Fruit fly (Drosophila melanogaster) whole organism, embryonic: ENCODE measurements around the gene CG14253.

Source experiments
- Abd-B ChIP-seq: fragments of 200-800 bp; sonication (Bioruptor generic); optimal IDR thresholded peaks from 2 replicates; lab custom pipeline; 2018; ENCODE audit warnings: missing biosample characterization, mild to moderate bottlenecking, missing genetic modification characterization, moderate library complexity
- C15 ChIP-seq: fragments of 200-800 bp; sonication (Bioruptor generic); IDR thresholded peaks from 3 replicates; pipeline ENCODE4 v1.3.6; 2022; ENCODE audit warnings: missing biosample characterization, missing genetic modification characterization
- CG10366 ChIP-seq: fragments of 200-800 bp; sonication (Bioruptor generic); IDR thresholded peaks from 2 replicates; pipeline ENCODE4 v1.3.6; 2022; ENCODE audit warnings: missing biosample characterization, missing genetic modification characterization
- CG11398 ChIP-seq: fragments of 200-800 bp; sonication (Bioruptor generic); optimal IDR thresholded peaks from 2 replicates; lab custom pipeline; 2016; ENCODE audit warnings: missing biosample characterization, missing genetic modification characterization
- CG12071 ChIP-seq: fragments of 200-800 bp; sonication (Bioruptor generic); optimal IDR thresholded peaks from 3 replicates; lab custom pipeline; 2018; ENCODE audit warnings: missing biosample characterization, mild to moderate bottlenecking, missing genetic modification characterization
- CG12299 ChIP-seq: fragments of 200-800 bp; sonication (Bioruptor generic); optimal IDR thresholded peaks from 2 replicates; lab custom pipeline; 2018; ENCODE audit warnings: missing biosample characterization, mild to moderate bottlenecking, missing genetic modification characterization
- CG13296 ChIP-seq: fragments of 200-800 bp; sonication (Bioruptor generic); optimal IDR thresholded peaks from 3 replicates; lab custom pipeline; 2018; ENCODE audit warnings: missing biosample characterization, mild to moderate bottlenecking, missing genetic modification characterization
- CG13424 ChIP-seq: fragments of 200-800 bp; sonication (Bioruptor generic); optimal IDR thresholded peaks from 2 replicates; lab custom pipeline; 2019; ENCODE audit warnings: missing biosample characterization, mild to moderate bottlenecking, missing genetic modification characterization, moderate library complexity
- CG14710 ChIP-seq: fragments of 200-800 bp; sonication (Bioruptor generic); optimal IDR thresholded peaks from 3 replicates; lab custom pipeline; 2019; ENCODE audit warnings: missing biosample characterization, mild to moderate bottlenecking, missing genetic modification characterization, moderate library complexity
- CG15011 ChIP-seq: fragments of 200-800 bp; sonication (Bioruptor generic); optimal IDR thresholded peaks from 3 replicates; lab custom pipeline; 2018; ENCODE audit warnings: missing biosample characterization, mild to moderate bottlenecking, missing genetic modification characterization
- CG18262 ChIP-seq: fragments of 200-800 bp; optimal IDR thresholded peaks from 3 replicates; lab custom pipeline; 2019; ENCODE audit warnings: missing biosample characterization, mild to moderate bottlenecking, missing genetic modification characterization, moderate library complexity
- CG2120 ChIP-seq: fragments of 200-800 bp; sonication (Bioruptor generic); optimal IDR thresholded peaks from 3 replicates; lab custom pipeline; 2016; ENCODE audit warnings: missing biosample characterization, missing genetic modification characterization
- CG2678 ChIP-seq: fragments of 200-800 bp; sonication (Bioruptor generic); optimal IDR thresholded peaks from 3 replicates; lab custom pipeline; 2019; ENCODE audit warnings: missing biosample characterization, mild to moderate bottlenecking, missing genetic modification characterization, moderate library complexity
- CG4707 ChIP-seq: fragments of 200-800 bp; sonication (Bioruptor generic); optimal IDR thresholded peaks from 2 replicates; lab custom pipeline; 2018; ENCODE audit warnings: missing biosample characterization, mild to moderate bottlenecking, missing genetic modification characterization, moderate library complexity
- CG6813 ChIP-seq: fragments of 200-800 bp; sonication (Bioruptor generic); optimal IDR thresholded peaks from 2 replicates; lab custom pipeline; 2017; ENCODE audit warnings: missing biosample characterization, missing genetic modification characterization, mild to moderate bottlenecking, moderate library complexity, missing genetic modification reagents
- CG7357 ChIP-seq: fragments of 200-800 bp; sonication (Bioruptor generic); IDR thresholded peaks from 3 replicates; pipeline ENCODE4 v1.3.6; 2022; ENCODE audit warnings: missing biosample characterization, missing genetic modification characterization
- CG7372 ChIP-seq: fragments of 200-800 bp; sonication (Bioruptor generic); IDR thresholded peaks from 2 replicates; pipeline ENCODE4 v1.3.6; 2022; ENCODE audit warnings: missing biosample characterization, missing genetic modification characterization
- CG7745 ChIP-seq: fragments of 200-800 bp; sonication (Bioruptor generic); optimal IDR thresholded peaks from 2 replicates; lab custom pipeline; 2018; ENCODE audit warnings: missing biosample characterization, mild to moderate bottlenecking, missing genetic modification characterization, moderate library complexity
- CG7839 ChIP-seq: fragments of 200-800 bp; sonication (Bioruptor generic); optimal IDR thresholded peaks from 3 replicates; lab custom pipeline; 2018; ENCODE audit warnings: missing biosample characterization, mild to moderate bottlenecking, missing genetic modification characterization, moderate library complexity
- CrebB ChIP-seq: fragments of 200-800 bp; sonication (Bioruptor generic); optimal IDR thresholded peaks from 3 replicates; lab custom pipeline; 2018; ENCODE audit warnings: missing biosample characterization, mild to moderate bottlenecking, missing genetic modification characterization
- HLH4C ChIP-seq: fragments of 200-800 bp; sonication (Bioruptor generic); IDR thresholded peaks from 3 replicates; pipeline ENCODE4 v1.3.6; 2022; ENCODE audit warnings: missing biosample characterization, missing genetic modification characterization; ENCODE audit not compliant: partially characterized antibody
- Med ChIP-seq: fragments of 200-800 bp; sonication (Bioruptor generic); peaks from one replicate; lab custom pipeline; 2016; ENCODE audit warnings: missing biosample characterization, missing genetic modification characterization, mild to moderate bottlenecking, inconsistent platforms, moderate library complexity
- Myb ChIP-seq: fragments of 200-800 bp; sonication (Bioruptor generic); optimal IDR thresholded peaks from 2 replicates; lab custom pipeline; 2016; ENCODE audit warnings: missing biosample characterization, missing genetic modification characterization
- NK7.1 ChIP-seq: fragments of 200-800 bp; sonication (Bioruptor generic); optimal IDR thresholded peaks from 3 replicates; lab custom pipeline; 2016; ENCODE audit warnings: missing biosample characterization, missing genetic modification characterization
- Nf-YB ChIP-seq: fragments of 200-800 bp; sonication (Bioruptor generic); optimal IDR thresholded peaks from 3 replicates; lab custom pipeline; 2019; ENCODE audit warnings: missing biosample characterization, mild to moderate bottlenecking, missing genetic modification characterization, moderate library complexity
- Oaz ChIP-seq: fragments of 200-800 bp; sonication (Bioruptor generic); IDR thresholded peaks from 2 replicates; pipeline ENCODE4 v1.3.6; 2022; ENCODE audit warnings: missing biosample characterization, missing genetic modification characterization
- PHDP ChIP-seq: fragments of 200-800 bp; sonication (Bioruptor generic); optimal IDR thresholded peaks from 3 replicates; lab custom pipeline; 2018; ENCODE audit warnings: missing biosample characterization, mild to moderate bottlenecking, missing genetic modification characterization, moderate library complexity
- Sin3A ChIP-seq: fragments of >200 bp; optimal IDR thresholded peaks from 2 replicates; lab custom pipeline; 2018
- Ssrp ChIP-seq: fragments of 200-800 bp; sonication (Bioruptor generic); optimal IDR thresholded peaks from 2 replicates; lab custom pipeline; 2018; ENCODE audit warnings: missing biosample characterization, mild to moderate bottlenecking, missing genetic modification characterization, moderate library complexity
- Xbp1 ChIP-seq: fragments of 200-800 bp; sonication (Bioruptor generic); optimal IDR thresholded peaks from 3 replicates; lab custom pipeline; 2016; ENCODE audit warnings: missing biosample characterization, mild to moderate bottlenecking, missing genetic modification characterization
- br ChIP-seq: fragments of >200 bp; optimal IDR thresholded peaks from 2 replicates; lab custom pipeline; 2017
- corto ChIP-seq: fragments of 200-800 bp; sonication (Bioruptor generic); optimal IDR thresholded peaks from 2 replicates; lab custom pipeline; 2016; ENCODE audit warnings: missing biosample characterization, mild to moderate bottlenecking, missing genetic modification characterization, moderate library complexity
- dysf ChIP-seq: fragments of 200-800 bp; sonication (Bioruptor generic); IDR thresholded peaks from 3 replicates; pipeline ENCODE4 v1.3.6; 2022; ENCODE audit warnings: missing biosample characterization, missing genetic modification characterization
- ems ChIP-seq: fragments of 200-800 bp; sonication (Bioruptor generic); optimal IDR thresholded peaks from 3 replicates; lab custom pipeline; 2016; ENCODE audit warnings: missing biosample characterization, missing genetic modification characterization
- ewg ChIP-seq: fragments of 200-800 bp; sonication (Bioruptor generic); optimal IDR thresholded peaks from 3 replicates; lab custom pipeline; 2017; ENCODE audit warnings: mild to moderate bottlenecking, missing biosample characterization, missing genetic modification reagents, missing genetic modification characterization
- grau ChIP-seq: fragments of 200-800 bp; optimal IDR thresholded peaks from 3 replicates; lab custom pipeline; 2019; ENCODE audit warnings: missing biosample characterization, mild to moderate bottlenecking, missing genetic modification characterization, moderate library complexity
- her ChIP-seq: fragments of 200-800 bp; sonication (Bioruptor generic); optimal IDR thresholded peaks from 2 replicates; lab custom pipeline; 2016; ENCODE audit warnings: missing biosample characterization, missing genetic modification characterization
- lab ChIP-seq: fragments of 200-800 bp; sonication (Bioruptor generic); optimal IDR thresholded peaks from 3 replicates; lab custom pipeline; 2017; ENCODE audit warnings: missing biosample characterization, missing genetic modification characterization, mild to moderate bottlenecking, moderate library complexity, missing genetic modification reagents
- lbe ChIP-seq: fragments of 200-800 bp; sonication (Bioruptor generic); optimal IDR thresholded peaks from 2 replicates; lab custom pipeline; 2016; ENCODE audit warnings: missing biosample characterization, mild to moderate bottlenecking, missing genetic modification characterization
- lmd ChIP-seq: fragments of 200-800 bp; sonication (Bioruptor generic); IDR thresholded peaks from 2 replicates; pipeline ENCODE4 v1.3.6; 2022; ENCODE audit warnings: missing biosample characterization, missing genetic modification characterization
- mam ChIP-seq: fragments of 200-800 bp; sonication (Bioruptor generic); optimal IDR thresholded peaks from 3 replicates; lab custom pipeline; 2016; ENCODE audit warnings: missing biosample characterization, missing genetic modification characterization
- mirr ChIP-seq: fragments of 200-800 bp; sonication (Bioruptor generic); optimal IDR thresholded peaks from 3 replicates; lab custom pipeline; 2018; ENCODE audit warnings: missing biosample characterization, mild to moderate bottlenecking, missing genetic modification characterization
- oc ChIP-seq: fragments of 200-800 bp; sonication (Bioruptor generic); optimal IDR thresholded peaks from 2 replicates; lab custom pipeline; 2018; ENCODE audit warnings: missing biosample characterization, mild to moderate bottlenecking, missing genetic modification characterization, moderate library complexity
- pum ChIP-seq: fragments of 200-800 bp; sonication (Bioruptor generic); optimal IDR thresholded peaks from 2 replicates; lab custom pipeline; 2016; ENCODE audit warnings: missing biosample characterization, missing genetic modification characterization
- pzg ChIP-seq: fragments of 200-800 bp; sonication (Bioruptor generic); optimal IDR thresholded peaks from 3 replicates; lab custom pipeline; 2018; ENCODE audit warnings: missing biosample characterization, mild to moderate bottlenecking, missing genetic modification characterization, moderate library complexity
- repo ChIP-seq: fragments of 200-800 bp; sonication (Bioruptor generic); optimal IDR thresholded peaks from 2 replicates; lab custom pipeline; 2016; ENCODE audit warnings: missing biosample characterization, missing genetic modification characterization
- sc ChIP-seq, 3 experiments: fragments of >200 bp in 2 of 3; fragments of 200-800 bp in 1 of 3; sonication (Bioruptor generic) in 1 of 3; optimal IDR thresholded peaks; 2 replicates in 2 of 3; 3 replicates in 1 of 3; lab custom pipeline; 2017; ENCODE audit warnings: mild to moderate bottlenecking in 1 of 3, missing biosample characterization in 1 of 3, missing genetic modification characterization in 1 of 3, missing genetic modification reagents in 1 of 3
- sens-2 ChIP-seq: fragments of 200-800 bp; sonication (Bioruptor generic); IDR thresholded peaks from 2 replicates; pipeline ENCODE4 v1.3.6; 2022; ENCODE audit warnings: missing biosample characterization, missing genetic modification characterization
- tio ChIP-seq: fragments of 200-800 bp; sonication (Bioruptor generic); optimal IDR thresholded peaks from 2 replicates; lab custom pipeline; 2017; ENCODE audit warnings: missing biosample characterization, missing genetic modification characterization, inconsistent platforms
- zen2 ChIP-seq: fragments of 200-800 bp; sonication (Bioruptor generic); IDR thresholded peaks from 3 replicates; pipeline ENCODE4 v1.3.6; 2022; ENCODE audit warnings: missing biosample characterization, missing genetic modification characterization; ENCODE audit not compliant: partially characterized antibody

The CG14253 gene

DNA sequence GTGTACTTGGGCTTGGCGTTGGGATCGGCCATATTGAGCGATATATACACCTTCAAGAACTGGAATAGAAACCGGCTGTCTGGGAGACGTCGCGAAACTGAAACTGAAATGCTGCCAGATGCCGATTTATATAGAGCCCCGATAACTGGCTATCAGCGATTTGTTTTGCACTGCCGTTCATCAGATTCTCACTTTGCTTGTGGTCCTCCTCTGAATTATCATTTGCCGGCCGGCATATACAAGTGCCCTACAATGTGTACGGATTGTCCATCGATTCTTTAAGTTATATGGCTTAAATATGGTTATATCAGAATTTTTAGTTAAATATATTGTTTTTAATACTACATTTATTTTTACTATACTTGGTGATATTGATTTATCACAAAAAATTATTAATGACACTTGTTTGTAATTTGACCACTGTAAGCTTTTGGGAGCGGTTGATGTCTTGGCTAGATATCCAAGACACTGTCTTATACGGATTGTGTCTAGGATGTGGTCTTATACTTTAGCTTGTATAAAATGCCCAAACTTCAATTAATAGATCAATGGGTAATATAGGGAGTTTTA is 10.2 kb downstream of the CG14253 start, which contains the start of gene CG31075 (continued):
- TF ChIP-seq tio (no peak), CG13296 (GFP tag; lab: Kevin White, UChicago) (peak; percentile 15), Ssrp (no peak), ewg (GFP tag; lab: Kevin White, UChicago) (no peak), C15 (GFP tag; lab: Robert Waterston, UW) (no peak), grau (peak; percentile 56), CG18262 (no peak), corto (GFP tag; lab: Kevin White, UChicago) (peak; percentile 81), Oaz (GFP tag; lab: Robert Waterston, UW) (peak; percentile 62), lbe (GFP tag; lab: Kevin White, UChicago) (peak; percentile 88), CG4707 (GFP tag; lab: Kevin White, UChicago) (peak; percentile 93), sc (optimal IDR thresholded peaks at IDR 0.05; lab: Kevin White, UChicago) (no peak), sc (GFP tag; optimal IDR thresholded peaks at IDR 0.05; lab: Kevin White, UChicago) (no peak), Sin3A (lab: Kevin White, UChicago) (no peak), her (GFP tag; lab: Kevin White, UChicago) (no peak), CrebB (tag; lab: Kevin White, UChicago) (no peak), ems (GFP tag; lab: Kevin White, UChicago) (no peak), Nf-YB (GFP tag; lab: Kevin White, UChicago) (no peak), CG10366 (GFP tag; lab: Robert Waterston, UW) (peak; percentile 44), CG7745 (tag; lab: Kevin White, UChicago) (no peak), CG13424 (tag; lab: Kevin White, UChicago) (peak; percentile 15), PHDP (tag; lab: Kevin White, UChicago) (peak; percentile 40), Myb (GFP tag; lab: Kevin White, UChicago) (no peak), lab (GFP tag; lab: Kevin White, UChicago) (peak; percentile 80), Abd-B (GFP tag; lab: Kevin White, UChicago) (no peak), CG7372 (GFP tag; lab: Robert Waterston, UW) (0 out of 2 replicates have a peak, but pooled peaks have one; percentile 35), mam (GFP tag; lab: Kevin White, UChicago) (peak; percentile 32), dysf (peak; percentile 83), CG7839 (tag; lab: Kevin White, UChicago) (peak; percentile 69), pum (GFP tag; lab: Kevin White, UChicago) (no peak), Med (peak; percentile 84), CG15011 (GFP tag; lab: Kevin White, UChicago) (peak; percentile 39), CG2120 (peak; percentile 65), zen2 (GFP tag; lab: Robert Waterston, UW) (no peak), CG14710 (no peak), repo (no peak), mirr (GFP tag; lab: Kevin White, UChicago) (no peak), CG7357 (GFP tag; lab: Robert Waterston, UW) (no peak), pzg (GFP tag; lab: Kevin White, UChicago) (peak; percentile 5), NK7.1 (GFP tag; lab: Kevin White, UChicago) (no peak), lmd (GFP tag; lab: Robert Waterston, UW) (peak; percentile 26; the same call in 1 of the 2 replicates), oc (tag; lab: Kevin White, UChicago) (no peak), HLH4C (no peak), CG6813 (peak; percentile 52), CG2678 (tag; lab: Kevin White, UChicago) (peak; percentile 60), Xbp1 (GFP tag; lab: Kevin White, UChicago) (peak; percentile 18), CG12071 (GFP tag; lab: Kevin White, UChicago) (peak; percentile 31), CG12299 (tag; lab: Kevin White, UChicago) (no peak), br (lab: Kevin White, UChicago) (no peak), sens-2 (no peak), CG11398 (no peak)
